Fruit fly (Drosophila melanogaster) whole organism, embryonic: Measurements from ENCODE around the gene CG10274.

ENCODE experiments used
- Adf1 ChIP-seq: fragments of 200-800 bp; sonication (Bioruptor generic); IDR thresholded peaks from 2 replicates; pipeline ENCODE4 v1.3.6; 2022; ENCODE audit warnings: missing biosample characterization, missing genetic modification characterization
- BtbVII ChIP-seq: fragments of 200-800 bp; sonication (Bioruptor generic); optimal IDR thresholded peaks from 3 replicates; lab custom pipeline; 2017; ENCODE audit warnings: missing biosample characterization, mild to moderate bottlenecking, missing genetic modification characterization
- C15 ChIP-seq: fragments of 200-800 bp; sonication (Bioruptor generic); IDR thresholded peaks from 3 replicates; pipeline ENCODE4 v1.3.6; 2022; ENCODE audit warnings: missing biosample characterization, missing genetic modification characterization
- CG11456 ChIP-seq: fragments of 200-800 bp; sonication (Bioruptor generic); IDR thresholded peaks from 3 replicates; pipeline ENCODE4 v1.3.6; 2022; ENCODE audit warnings: missing biosample characterization, missing genetic modification characterization
- CG11695 ChIP-seq: fragments of 200-800 bp; sonication (Bioruptor generic); IDR thresholded peaks from 3 replicates; pipeline ENCODE4 v1.3.6; 2022; ENCODE audit warnings: missing biosample characterization, missing genetic modification characterization
- CG12155 ChIP-seq: fragments of 200-800 bp; sonication (Bioruptor generic); optimal IDR thresholded peaks from 3 replicates; lab custom pipeline; 2016; ENCODE audit warnings: missing biosample characterization, missing genetic modification characterization
- CG12659 ChIP-seq: fragments of 200-800 bp; sonication (Bioruptor generic); optimal IDR thresholded peaks from 3 replicates; lab custom pipeline; 2017; ENCODE audit warnings: mild to moderate bottlenecking, missing biosample characterization, missing genetic modification reagents, missing genetic modification characterization
- CG13624 ChIP-seq: fragments of 200-800 bp; sonication (Bioruptor generic); optimal IDR thresholded peaks from 2 replicates; lab custom pipeline; 2016; ENCODE audit warnings: missing biosample characterization, missing genetic modification characterization
- CG14441 ChIP-seq: fragments of 200-800 bp; sonication (Bioruptor generic); IDR thresholded peaks from 2 replicates; pipeline ENCODE4 v1.3.6; 2022; ENCODE audit warnings: missing biosample characterization, missing genetic modification characterization
- CG1602 ChIP-seq: fragments of 200-800 bp; sonication (Bioruptor generic); optimal IDR thresholded peaks from 3 replicates; lab custom pipeline; 2016; ENCODE audit warnings: missing biosample characterization, missing genetic modification characterization
- CG1647 ChIP-seq: fragments of 200-800 bp; sonication (Bioruptor generic); optimal IDR thresholded peaks from 3 replicates; lab custom pipeline; 2016; ENCODE audit warnings: missing biosample characterization, missing genetic modification characterization
- CG17359 ChIP-seq: fragments of 200-800 bp; sonication (Bioruptor generic); optimal IDR thresholded peaks from 3 replicates; lab custom pipeline; 2018; ENCODE audit warnings: missing biosample characterization, mild to moderate bottlenecking, missing genetic modification characterization, moderate library complexity
- CG2889 ChIP-seq: fragments of 200-800 bp; sonication (Bioruptor generic); IDR thresholded peaks from 3 replicates; pipeline ENCODE4 v1.3.6; 2022; ENCODE audit warnings: missing biosample characterization, missing genetic modification characterization
- CG30403 ChIP-seq: fragments of 200-800 bp; sonication (Bioruptor generic); optimal IDR thresholded peaks from 3 replicates; lab custom pipeline; 2016; ENCODE audit warnings: missing biosample characterization, missing genetic modification characterization
- CG3407 ChIP-seq: fragments of 200-800 bp; sonication (Bioruptor generic); optimal IDR thresholded peaks from 2 replicates; lab custom pipeline; 2018; ENCODE audit warnings: missing biosample characterization, mild to moderate bottlenecking, missing genetic modification characterization
- CG34422 ChIP-seq: fragments of 200-800 bp; sonication (Bioruptor generic); IDR thresholded peaks from 3 replicates; pipeline ENCODE4 v1.3.6; 2022; ENCODE audit warnings: missing biosample characterization, missing genetic modification characterization
- CG3838 ChIP-seq: fragments of 200-800 bp; sonication (Bioruptor generic); optimal IDR thresholded peaks from 3 replicates; lab custom pipeline; 2016; ENCODE audit warnings: missing biosample characterization, missing genetic modification characterization
- CG4360 ChIP-seq: fragments of 200-800 bp; sonication (Bioruptor generic); IDR thresholded peaks from 2 replicates; pipeline ENCODE4 v1.3.6; 2022; ENCODE audit warnings: missing biosample characterization, missing genetic modification characterization
- CG4730 ChIP-seq: fragments of 200-800 bp; sonication (Bioruptor generic); IDR thresholded peaks from 2 replicates; pipeline ENCODE4 v1.3.6; 2022; ENCODE audit warnings: missing biosample characterization, missing genetic modification characterization
- CG7839 ChIP-seq: fragments of 200-800 bp; sonication (Bioruptor generic); optimal IDR thresholded peaks from 3 replicates; lab custom pipeline; 2018; ENCODE audit warnings: missing biosample characterization, mild to moderate bottlenecking, missing genetic modification characterization, moderate library complexity
- CG7928 ChIP-seq: fragments of 200-800 bp; sonication (Bioruptor generic); optimal IDR thresholded peaks from 2 replicates; lab custom pipeline; 2017; ENCODE audit warnings: missing biosample characterization, mild to moderate bottlenecking, missing genetic modification characterization
- CG9437 ChIP-seq: fragments of 200-800 bp; sonication (Bioruptor generic); optimal IDR thresholded peaks from 2 replicates; lab custom pipeline; 2018; ENCODE audit warnings: missing biosample characterization, mild to moderate bottlenecking, missing genetic modification characterization
- CHES-1-like ChIP-seq: fragments of 200-800 bp; sonication (Bioruptor generic); optimal IDR thresholded peaks from 2 replicates; lab custom pipeline; 2016; ENCODE audit warnings: missing biosample characterization, missing genetic modification characterization
- Dbx ChIP-seq: fragments of 200-800 bp; sonication (Bioruptor generic); IDR thresholded peaks from 3 replicates; pipeline ENCODE4 v1.3.6; 2022; ENCODE audit warnings: missing biosample characterization, missing genetic modification characterization
- Dfd ChIP-seq, 2 experiments: fragments of >200 bp; optimal IDR thresholded peaks; 2 replicates each; lab custom pipeline; 2017; ENCODE audit warnings: missing biosample characterization in 2 of 2, missing genetic modification characterization in 2 of 2
- Gug ChIP-seq: fragments of 200-800 bp; sonication (Bioruptor generic); IDR thresholded peaks from 4 replicates; pipeline ENCODE4 v1.3.6; 2022; ENCODE audit warnings: missing biosample characterization, missing genetic modification characterization
- MTF-1 ChIP-seq: fragments of 200-800 bp; sonication (Bioruptor generic); optimal IDR thresholded peaks from 2 replicates; lab custom pipeline; 2018; ENCODE audit warnings: missing biosample characterization, mild to moderate bottlenecking, missing genetic modification characterization, borderline replicate concordance
- Max ChIP-seq: fragments of 200-800 bp; sonication (Bioruptor generic); optimal IDR thresholded peaks from 2 replicates; lab custom pipeline; 2016; ENCODE audit warnings: missing biosample characterization, mild to moderate bottlenecking, missing genetic modification characterization
- Med ChIP-seq: fragments of 200-800 bp; sonication (Bioruptor generic); peaks from one replicate; lab custom pipeline; 2016; ENCODE audit warnings: missing biosample characterization, missing genetic modification characterization, mild to moderate bottlenecking, inconsistent platforms, moderate library complexity
- Mrtf ChIP-seq: fragments of 200-800 bp; sonication (Bioruptor generic); IDR thresholded peaks from 3 replicates; pipeline ENCODE4 v1.3.6; 2022; ENCODE audit warnings: missing biosample characterization, missing genetic modification characterization
- Nf-YA ChIP-seq: fragments of 200-800 bp; sonication (Bioruptor generic); IDR thresholded peaks from 2 replicates; pipeline ENCODE4 v1.3.6; 2022; ENCODE audit warnings: missing biosample characterization, missing genetic modification characterization
- PHDP ChIP-seq: fragments of 200-800 bp; sonication (Bioruptor generic); optimal IDR thresholded peaks from 3 replicates; lab custom pipeline; 2018; ENCODE audit warnings: missing biosample characterization, mild to moderate bottlenecking, missing genetic modification characterization, moderate library complexity
- Vsx1 ChIP-seq: fragments of 200-800 bp; sonication (Bioruptor generic); optimal IDR thresholded peaks from 2 replicates; lab custom pipeline; 2017; ENCODE audit warnings: missing biosample characterization, mild to moderate bottlenecking, missing genetic modification characterization, missing genetic modification reagents
- al ChIP-seq: fragments of 200-800 bp; sonication (Bioruptor generic); IDR thresholded peaks from 2 replicates; pipeline ENCODE4 v1.3.6; 2022; ENCODE audit warnings: missing biosample characterization, missing genetic modification characterization
- bab2 ChIP-seq: fragments of 200-800 bp; sonication (Bioruptor generic); optimal IDR thresholded peaks from 2 replicates; lab custom pipeline; 2016; ENCODE audit warnings: missing biosample characterization, missing genetic modification characterization
- bcd ChIP-seq: fragments of 200-800 bp; sonication (Bioruptor generic); optimal IDR thresholded peaks from 2 replicates; lab custom pipeline; 2017; ENCODE audit warnings: missing biosample characterization, mild to moderate bottlenecking, missing genetic modification characterization
- bsh ChIP-seq, 2 experiments: fragments of 200-800 bp; sonication (Bioruptor generic); optimal IDR thresholded peaks; 2 replicates each; lab custom pipeline; 2017 to 2018; ENCODE audit warnings: mild to moderate bottlenecking in 2 of 2, missing biosample characterization in 2 of 2, missing genetic modification characterization in 2 of 2, moderate library complexity in 1 of 2
- chn ChIP-seq: fragments of 200-800 bp; sonication (Bioruptor generic); optimal IDR thresholded peaks from 2 replicates; lab custom pipeline; 2016; ENCODE audit warnings: missing biosample characterization, missing genetic modification characterization
- en ChIP-seq: fragments of 200-800 bp; sonication (Bioruptor generic); optimal IDR thresholded peaks from 2 replicates; lab custom pipeline; 2016; ENCODE audit warnings: missing biosample characterization, missing genetic modification characterization
- fd96Cb ChIP-seq: fragments of 200-800 bp; sonication (Bioruptor generic); optimal IDR thresholded peaks from 2 replicates; lab custom pipeline; 2018; ENCODE audit warnings: missing biosample characterization, mild to moderate bottlenecking, missing genetic modification characterization, moderate library complexity
- ind ChIP-seq: fragments of 200-800 bp; sonication (Bioruptor generic); optimal IDR thresholded peaks from 3 replicates; lab custom pipeline; 2016; ENCODE audit warnings: missing biosample characterization, missing genetic modification characterization
- jigr1 ChIP-seq: fragments of 200-800 bp; sonication (Bioruptor generic); IDR thresholded peaks from 3 replicates; pipeline ENCODE4 v1.3.6; 2022; ENCODE audit warnings: missing biosample characterization, missing genetic modification characterization
- jing ChIP-seq: fragments of 200-800 bp; sonication (Bioruptor generic); optimal IDR thresholded peaks from 2 replicates; lab custom pipeline; 2018; ENCODE audit warnings: missing biosample characterization, mild to moderate bottlenecking, missing genetic modification characterization
- org-1 ChIP-seq: fragments of 200-800 bp; sonication (Bioruptor generic); optimal IDR thresholded peaks from 2 replicates; lab custom pipeline; 2017; ENCODE audit warnings: missing biosample characterization, missing genetic modification characterization
- pnt ChIP-seq: fragments of 200-800 bp; sonication (Bioruptor generic); optimal IDR thresholded peaks from 3 replicates; lab custom pipeline; 2016; ENCODE audit warnings: missing biosample characterization, missing genetic modification characterization
- ranshi ChIP-seq: fragments of 200-800 bp; sonication (Bioruptor generic); IDR thresholded peaks from 2 replicates; pipeline ENCODE4 v1.3.6; 2022; ENCODE audit warnings: missing biosample characterization, missing genetic modification characterization
- sc ChIP-seq, 3 experiments: fragments of >200 bp in 2 of 3; fragments of 200-800 bp in 1 of 3; sonication (Bioruptor generic) in 1 of 3; optimal IDR thresholded peaks; 2 replicates in 2 of 3; 3 replicates in 1 of 3; lab custom pipeline; 2017; ENCODE audit warnings: mild to moderate bottlenecking in 1 of 3, missing biosample characterization in 1 of 3, missing genetic modification characterization in 1 of 3, missing genetic modification reagents in 1 of 3
- tna ChIP-seq: fragments of 200-800 bp; sonication (Bioruptor generic); IDR thresholded peaks from 2 replicates; pipeline ENCODE4 v1.3.6; 2022; ENCODE audit warnings: missing biosample characterization, missing genetic modification characterization; ENCODE audit not compliant: partially characterized antibody
- trh ChIP-seq: fragments of 200-800 bp; sonication (Bioruptor generic); optimal IDR thresholded peaks from 2 replicates; lab custom pipeline; 2016; ENCODE audit warnings: missing biosample characterization, missing genetic modification characterization
- tup ChIP-seq: fragments of 200-800 bp; sonication (Bioruptor generic); optimal IDR thresholded peaks from 2 replicates; lab custom pipeline; 2016; ENCODE audit warnings: missing biosample characterization, mild to moderate bottlenecking, missing genetic modification characterization, moderate library complexity
- twi ChIP-seq: fragments of 200-800 bp; optimal IDR thresholded peaks from 2 replicates; lab custom pipeline; 2019; ENCODE audit warnings: missing biosample characterization, mild to moderate bottlenecking, missing genetic modification characterization, moderate library complexity
- tx ChIP-seq: fragments of 200-800 bp; sonication (Bioruptor generic); optimal IDR thresholded peaks from 2 replicates; lab custom pipeline; 2016; ENCODE audit warnings: missing biosample characterization, missing genetic modification characterization

Gene CG10274

dm6 chr3L:6220187-6220586 is 38.6 kb upstream of the CG10274 start, which contains the start of gene CG33946 (continued):
- TF ChIP-seq Vsx1 (GFP tag; lab: Kevin White, UChicago) = no peak
- TF ChIP-seq CG12659 (GFP tag; lab: Kevin White, UChicago) = no peak
- no peak for TF ChIP-seq org-1 (GFP tag; lab: Kevin White, UChicago)
- TF ChIP-seq C15 (GFP tag; lab: Robert Waterston, UW) = no peak
- peak; percentile 28 for TF ChIP-seq trh (GFP tag; lab: Kevin White, UChicago)
- no peak for TF ChIP-seq fd96Cb (tag; lab: Kevin White, UChicago)
- no peak for TF ChIP-seq bab2
- no peak for TF ChIP-seq PHDP (tag; lab: Kevin White, UChicago)
- peak; percentile 64; the same call in 1 of the 2 replicates for TF ChIP-seq ranshi (GFP tag; lab: Robert Waterston, UW)
- TF ChIP-seq tna (GFP tag; lab: Robert Waterston, UW) = no peak
- no peak for TF ChIP-seq CG4360 (GFP tag; lab: Robert Waterston, UW)
- no peak for TF ChIP-seq CG4730 (GFP tag; lab: Robert Waterston, UW)
- no peak for TF ChIP-seq twi (tag; lab: Kevin White, UChicago)
- 0 out of 3 replicates have a peak, but pooled peaks have one; percentile 36 for TF ChIP-seq CG11695 (GFP tag; lab: Robert Waterston, UW)
- no peak for TF ChIP-seq jigr1 (GFP tag; lab: Robert Waterston, UW)
- no peak for TF ChIP-seq Mrtf (GFP tag; lab: Robert Waterston, UW)
- TF ChIP-seq jing = peak; percentile 1
- TF ChIP-seq pnt = no peak
- no peak for TF ChIP-seq CG17359 (tag; lab: Kevin White, UChicago)
- no peak for TF ChIP-seq en (GFP tag; lab: Kevin White, UChicago)
- TF ChIP-seq Nf-YA = no peak
- TF ChIP-seq CG12155 (GFP tag; lab: Kevin White, UChicago) = no peak
- peak in 1 of 2 experiments; percentile 47 for TF ChIP-seq bsh (GFP tag; optimal IDR thresholded peaks at IDR 0.05; lab: Kevin White, UChicago)
- no peak for TF ChIP-seq Max
- TF ChIP-seq tx (GFP tag; lab: Kevin White, UChicago) = no peak
- TF ChIP-seq Gug = peak; percentile 24; the same call in 1 of the 4 replicates
- TF ChIP-seq CG14441 (GFP tag; lab: Robert Waterston, UW) = peak; percentile 57
- TF ChIP-seq chn (GFP tag; lab: Kevin White, UChicago) = peak; percentile 33
- no peak for TF ChIP-seq CG1647 (GFP tag; lab: Kevin White, UChicago)
- TF ChIP-seq CG1602 (GFP tag; lab: Kevin White, UChicago) = peak; percentile 25
- peak; percentile 16 for TF ChIP-seq Adf1 (GFP tag; lab: Robert Waterston, UW)
- no peak for TF ChIP-seq MTF-1
- TF ChIP-seq CG2889 (GFP tag; lab: Robert Waterston, UW) = no peak
- peak; percentile 16 for TF ChIP-seq CG30403 (GFP tag; lab: Kevin White, UChicago)
- TF ChIP-seq Med (GFP tag; lab: Kevin White, UChicago) = peak; percentile 82
- TF ChIP-seq ind (GFP tag; lab: Kevin White, UChicago) = peak; percentile 2
- TF ChIP-seq CG34422 = peak; percentile 35; the same call in 1 of the 3 replicates
- TF ChIP-seq bcd = no peak
- TF ChIP-seq tup (GFP tag; lab: Kevin White, UChicago) = no peak
- TF ChIP-seq CG9437 = no peak
- TF ChIP-seq CHES-1-like (GFP tag; lab: Kevin White, UChicago) = no peak
- TF ChIP-seq CG3407 = no peak
- no peak for TF ChIP-seq BtbVII
- peak; percentile 61; the same call in 1 of the 3 replicates for TF ChIP-seq CG11456
- no peak for TF ChIP-seq CG7928 (GFP tag; lab: Kevin White, UChicago)
- TF ChIP-seq al (GFP tag; lab: Robert Waterston, UW) = no peak
- no peak for TF ChIP-seq CG7839 (tag; lab: Kevin White, UChicago)
- no peak for TF ChIP-seq Dbx
- no peak for TF ChIP-seq CG13624
- TF ChIP-seq sc (optimal IDR thresholded peaks at IDR 0.05; lab: Kevin White, UChicago) = no peak
- TF ChIP-seq sc (GFP tag; optimal IDR thresholded peaks at IDR 0.05; lab: Kevin White, UChicago) = no peak
- TF ChIP-seq CG3838 = no peak
- no peak for TF ChIP-seq Dfd (GFP tag; optimal IDR thresholded peaks at IDR 0.05; lab: Kevin White, UChicago)
